Worm (Caenorhabditis elegans) whole organism, late embryonic: ENCODE measurements around the gene F14D2.19.

ENCODE experiments used
- K09A11.1 ChIP-seq: sonication (generic microtip); optimal IDR thresholded peaks from 2 replicates; lab custom pipeline; 2017; ENCODE audit warnings: antibody characterized with exemption, mild to moderate bottlenecking, missing genetic modification characterization, missing compliant biosample characterization; ENCODE audit not compliant: insufficient read depth
- ceh-18 ChIP-seq: sonication (generic microtip); optimal IDR thresholded peaks from 2 replicates; lab custom pipeline; 2016; ENCODE audit warnings: missing genetic modification characterization, missing compliant biosample characterization
- ceh-24 ChIP-seq: sonication (generic microtip); optimal IDR thresholded peaks from 2 replicates; lab custom pipeline; 2016; ENCODE audit warnings: mild to moderate bottlenecking, missing genetic modification characterization, missing compliant biosample characterization
- ceh-6 ChIP-seq: fragments of 200-800 bp; sonication (Bioruptor generic); optimal IDR thresholded peaks from 2 replicates; lab custom pipeline; 2018; ENCODE audit warnings: mild to moderate bottlenecking, missing genetic modification characterization, missing compliant biosample characterization
- dve-1 ChIP-seq: sonication (generic microtip); optimal IDR thresholded peaks from 2 replicates; lab custom pipeline; 2017; ENCODE audit warnings: antibody characterized with exemption, mild to moderate bottlenecking, missing genetic modification characterization, missing compliant biosample characterization
- ets-4 ChIP-seq: sonication (generic microtip); optimal IDR thresholded peaks from 2 replicates; lab custom pipeline; 2016; ENCODE audit warnings: missing genetic modification characterization, missing compliant biosample characterization
- hlh-15 ChIP-seq: sonication (generic microtip); optimal IDR thresholded peaks from 2 replicates; lab custom pipeline; 2016; ENCODE audit warnings: missing genetic modification characterization, missing compliant biosample characterization
- nhr-11 ChIP-seq: fragments of 150-350 bp; optimal IDR thresholded peaks from 2 replicates; lab custom pipeline; 2014; ENCODE audit warnings: missing biosample characterization, missing genetic modification characterization
- pax-1 ChIP-seq: fragments of 150-350 bp; optimal IDR thresholded peaks from 2 replicates; lab custom pipeline; 2014; ENCODE audit warnings: missing biosample characterization, missing genetic modification characterization
- pha-4 ChIP-seq: fragments of 150-350 bp; optimal IDR thresholded peaks from 2 replicates; lab custom pipeline; 2018; ENCODE audit warnings: missing biosample characterization, missing genetic modification reagents, missing genetic modification characterization
- sox-4 ChIP-seq: sonication (generic microtip); optimal IDR thresholded peaks from 2 replicates; lab custom pipeline; 2017; ENCODE audit warnings: mild to moderate bottlenecking, missing genetic modification characterization, inconsistent platforms, missing compliant biosample characterization
- unc-3 ChIP-seq, 2 experiments: fragments of 200-800 bp in 1 of 2; sonication (Bioruptor generic) in 1 of 2; sonication (generic microtip) in 1 of 2; conservative IDR thresholded peaks in 1 of 2; optimal IDR thresholded peaks in 1 of 2; 2 replicates each; pipeline versions ENCODE4 v1.3.6 to Lab custom; 2016 to 2022; ENCODE audit warnings: missing compliant biosample characterization in 2 of 2, missing genetic modification characterization in 2 of 2, missing genetic modification reagents in 1 of 2
- unc-86 ChIP-seq: sonication (generic microtip); optimal IDR thresholded peaks from 2 replicates; lab custom pipeline; 2016; ENCODE audit warnings: missing genetic modification characterization, missing compliant biosample characterization

ce11 chrII:3346328-3346780, 9.4 kb upstream of the F14D2.19 start, which contains the start of gene bath-30:
- TF ChIP-seq ceh-24 (tag; lab: Kevin White, UChicago) (no peak), ceh-6 (GFP tag; lab: Kevin White, UChicago) (no peak), ceh-18 (tag; lab: Kevin White, UChicago) (no peak), K09A11.1 (no peak), nhr-11 (no peak), ets-4 (tag; lab: Kevin White, UChicago) (no peak), unc-86 (no peak), pha-4 (no peak), sox-4 (tag; lab: Kevin White, UChicago) (no peak), hlh-15 (no peak), dve-1 (no peak), pax-1 (no peak), unc-3 (GFP tag; conservative IDR thresholded peaks at IDR 0.05; lab: Robert Waterston, UW) (no peak), unc-3 (tag; optimal IDR thresholded peaks at IDR 0.05; lab: Kevin White, UChicago) (no peak)
